Worm (Caenorhabditis elegans) whole organism, late embryonic: ENCODE data around the gene npp-3.

ENCODE experiments used
- K09A11.1 ChIP-seq: sonication (generic microtip); optimal IDR thresholded peaks from 2 replicates; lab custom pipeline; 2017; ENCODE audit warnings: antibody characterized with exemption, mild to moderate bottlenecking, missing genetic modification characterization, missing compliant biosample characterization; ENCODE audit not compliant: insufficient read depth
- ceh-30 ChIP-seq: fragments of 150-350 bp; optimal IDR thresholded peaks from 2 replicates; lab custom pipeline; 2014; ENCODE audit warnings: missing biosample characterization, missing genetic modification characterization
- ceh-31 ChIP-seq: sonication (generic microtip); optimal IDR thresholded peaks from 2 replicates; lab custom pipeline; 2016; ENCODE audit warnings: missing genetic modification characterization, missing compliant biosample characterization
- dve-1 ChIP-seq: sonication (generic microtip); optimal IDR thresholded peaks from 2 replicates; lab custom pipeline; 2017; ENCODE audit warnings: antibody characterized with exemption, mild to moderate bottlenecking, missing genetic modification characterization, missing compliant biosample characterization
- fkh-10 ChIP-seq: fragments of 150-350 bp; optimal IDR thresholded peaks from 2 replicates; lab custom pipeline; 2014; ENCODE audit warnings: missing biosample characterization, missing genetic modification reagents, missing genetic modification characterization
- nhr-11 ChIP-seq: fragments of 150-350 bp; optimal IDR thresholded peaks from 2 replicates; lab custom pipeline; 2014; ENCODE audit warnings: missing biosample characterization, missing genetic modification characterization
- nhr-232 ChIP-seq: sonication (generic microtip); optimal IDR thresholded peaks from 2 replicates; lab custom pipeline; 2016; ENCODE audit warnings: missing genetic modification characterization, missing compliant biosample characterization
- pha-4 ChIP-seq: fragments of 150-350 bp; optimal IDR thresholded peaks from 2 replicates; lab custom pipeline; 2018; ENCODE audit warnings: missing biosample characterization, missing genetic modification reagents, missing genetic modification characterization
- ref-2 ChIP-seq: sonication (generic microtip); optimal IDR thresholded peaks from 2 replicates; lab custom pipeline; 2016; ENCODE audit warnings: missing genetic modification characterization, missing compliant biosample characterization

DNA sequence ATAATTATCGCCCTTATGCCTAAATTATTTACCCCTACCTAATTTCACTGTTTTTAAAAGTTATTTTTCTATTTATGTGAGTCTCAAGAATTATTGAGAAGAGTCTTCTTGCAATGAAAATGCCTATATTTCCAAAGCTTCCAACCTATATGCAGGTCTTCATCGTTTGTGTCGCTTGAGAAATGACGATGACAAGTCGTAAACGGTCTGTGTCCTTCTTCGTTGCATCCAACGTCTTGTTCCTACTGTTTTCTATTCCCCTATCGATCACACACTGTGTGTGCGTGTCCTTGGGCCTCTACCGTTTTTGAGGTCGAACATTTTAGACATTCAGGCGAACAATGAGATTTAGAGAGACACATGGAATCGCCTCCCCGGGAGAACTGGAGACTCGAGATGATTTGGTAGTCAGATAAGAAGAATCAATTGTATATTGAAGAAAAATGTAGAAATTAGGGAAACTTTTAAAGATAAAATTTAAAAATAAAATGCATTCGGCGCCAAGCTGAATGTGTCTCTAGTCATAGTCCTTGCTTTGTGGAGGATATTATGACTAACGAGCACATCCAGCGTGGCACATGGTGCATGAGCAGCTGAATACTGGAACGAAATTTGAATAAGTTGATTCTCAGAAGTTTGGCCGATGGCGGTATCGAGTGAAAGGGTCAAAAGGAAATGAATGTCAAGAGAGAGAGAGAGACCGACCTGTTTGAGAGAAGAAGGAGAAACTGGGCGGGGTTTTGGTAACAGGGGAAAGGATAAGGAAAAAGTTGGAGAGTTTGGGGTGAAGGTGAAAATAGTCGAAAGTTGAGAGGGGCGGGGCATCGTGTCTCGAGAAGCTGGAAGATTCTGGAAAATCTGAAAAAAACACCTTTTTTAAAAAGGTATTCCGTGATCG, 6.1 kb upstream of the npp-3 start:
- no peak for TF ChIP-seq nhr-232 (tag; lab: Kevin White, UChicago)
- TF ChIP-seq ref-2 = no peak
- TF ChIP-seq dve-1 = no peak
- no peak for TF ChIP-seq ceh-31 (tag; lab: Kevin White, UChicago)
- no peak for TF ChIP-seq ceh-30 (tag; lab: Kevin White, UChicago)
- no peak for TF ChIP-seq nhr-11 (tag; lab: Kevin White, UChicago)
- no peak for TF ChIP-seq K09A11.1 (tag; lab: Kevin White, UChicago)
- no peak for TF ChIP-seq pha-4 (tag; lab: Kevin White, UChicago)
- TF ChIP-seq fkh-10 (GFP tag; lab: Kevin White, UChicago) = no peak
